Fruit fly (Drosophila melanogaster): ENCODE measurements around the gene bbx.

The bbx gene

DNA sequence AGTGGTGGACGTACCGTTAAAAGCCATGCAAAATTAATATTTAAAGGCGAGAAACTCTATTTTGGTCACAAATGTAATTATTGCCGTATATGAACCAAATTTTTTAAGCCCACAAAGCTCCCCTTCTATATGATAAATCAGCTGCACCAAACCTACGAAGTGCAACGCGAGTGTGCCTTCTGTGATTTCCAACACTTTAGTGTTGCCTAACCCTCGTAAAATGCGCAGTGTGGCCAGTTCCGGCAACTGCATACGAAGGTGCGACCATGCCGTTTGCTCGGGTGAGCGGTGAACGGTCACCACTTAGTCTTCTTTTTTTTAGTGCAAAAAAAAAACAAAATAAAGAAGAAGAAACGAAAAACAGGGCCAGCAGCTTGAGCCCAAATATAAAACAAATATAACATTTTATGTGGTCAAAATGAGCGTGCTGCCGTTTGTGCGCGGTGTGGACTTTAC lies 23.3 kb upstream of the bbx start, which contains the start of the genes tty and fliI:
Gene tty, minus strand, starts transcription at position 201 of the 456 bp plus-strand sequence.
Gene fliI, plus strand, starts transcription at position 266 of the 456 bp plus-strand sequence.
- TF ChIP-seq dsf (GFP tag; optimal IDR thresholded peaks at IDR 0.05; ENCODE audit: borderline replicate concordance) (peak; percentile 46), h (GFP tag; optimal IDR thresholded peaks at IDR 0.05) (peak; percentile 87), Hnf4 (GFP tag; optimal IDR thresholded peaks at IDR 0.05) (no peak), CrebA (GFP tag; optimal IDR thresholded peaks at IDR 0.05; ENCODE audit: borderline replicate concordance) (no peak), tai (GFP tag; optimal IDR thresholded peaks at IDR 0.05) (no peak), Hr78 (GFP tag; optimal IDR thresholded peaks at IDR 0.05) (no peak), CG32264 (GFP tag; optimal IDR thresholded peaks at IDR 0.05) (peak; percentile 76), rgr (GFP tag; optimal IDR thresholded peaks at IDR 0.05) (peak; percentile 88), Sp1 (GFP tag; optimal IDR thresholded peaks at IDR 0.05) (peak; percentile 86), ey (GFP tag; optimal IDR thresholded peaks at IDR 0.05) (peak; percentile 86), Rel (GFP tag; optimal IDR thresholded peaks at IDR 0.05) (peak; percentile 15), Rel (tag; optimal IDR thresholded peaks at IDR 0.05) (peak; percentile 88), GATAd (GFP tag; optimal IDR thresholded peaks at IDR 0.05) (peak; percentile 60), Vsx2 (GFP tag; optimal IDR thresholded peaks at IDR 0.05; ENCODE audit: partially characterized antibody) (no peak), foxo (GFP tag; optimal IDR thresholded peaks at IDR 0.05) (peak; percentile 30 to 85), jim (GFP tag; optimal IDR thresholded peaks at IDR 0.05) (peak; percentile 70), dl (GFP tag; optimal IDR thresholded peaks at IDR 0.05; ENCODE audit: insufficient read depth in 1 of 2, partially characterized antibody in 2 of 2) (no peak), Mio (GFP tag; optimal IDR thresholded peaks at IDR 0.05) (peak; percentile 15), N (GFP tag; optimal IDR thresholded peaks at IDR 0.05) (no peak), br (GFP tag; optimal IDR thresholded peaks at IDR 0.05) (peak; percentile 79), sage (GFP tag; optimal IDR thresholded peaks at IDR 0.05) (no peak), Dif (GFP tag; optimal IDR thresholded peaks at IDR 0.05; ENCODE audit: partially characterized antibody) (peak; percentile 13), Dfd (GFP tag; optimal IDR thresholded peaks at IDR 0.05) (no peak), CG9705 (GFP tag; optimal IDR thresholded peaks at IDR 0.05) (peak; percentile 60), Hr83 (GFP tag; optimal IDR thresholded peaks at IDR 0.05; ENCODE audit: poor library complexity, severe bottlenecking) (peak; percentile 89), Jra (GFP tag; optimal IDR thresholded peaks at IDR 0.05) (peak; percentile 59), woc (GFP tag; optimal IDR thresholded peaks at IDR 0.05) (peak; percentile 80), HLH106 (tag; optimal IDR thresholded peaks at IDR 0.05) (peak; percentile 78), lola (GFP tag; optimal IDR thresholded peaks at IDR 0.05) (no peak), sv (GFP tag; optimal IDR thresholded peaks at IDR 0.05) (peak; percentile 69), psq (GFP tag; optimal IDR thresholded peaks at IDR 0.05) (peak; percentile 67), dmrt93B (GFP tag; optimal IDR thresholded peaks at IDR 0.05) (no peak), fru (GFP tag; optimal IDR thresholded peaks at IDR 0.05) (peak; percentile 83), OdsH (GFP tag; optimal IDR thresholded peaks at IDR 0.05) (peak; percentile 72), Myc (optimal IDR thresholded peaks at IDR 0.05) (peak; percentile 51), pan (optimal IDR thresholded peaks at IDR 0.05) (no peak), usp (GFP tag; optimal IDR thresholded peaks at IDR 0.05) (no peak), brk (GFP tag; optimal IDR thresholded peaks at IDR 0.05) (no peak), Abd-B (GFP tag; optimal IDR thresholded peaks at IDR 0.05) (no peak)

- TF ChIP-seq brk (GFP tag; optimal IDR thresholded peaks at IDR 0.05) (no peak), dsf (GFP tag; optimal IDR thresholded peaks at IDR 0.05; ENCODE audit: borderline replicate concordance) (no peak), CG9705 (GFP tag; optimal IDR thresholded peaks at IDR 0.05) (peak; percentile 5), CrebA (GFP tag; optimal IDR thresholded peaks at IDR 0.05; ENCODE audit: borderline replicate concordance) (no peak), Jra (GFP tag; optimal IDR thresholded peaks at IDR 0.05) (no peak), N (GFP tag; optimal IDR thresholded peaks at IDR 0.05) (no peak), OdsH (GFP tag; optimal IDR thresholded peaks at IDR 0.05) (peak; percentile 35), lola (GFP tag; optimal IDR thresholded peaks at IDR 0.05) (no peak), Vsx2 (GFP tag; optimal IDR thresholded peaks at IDR 0.05; ENCODE audit: partially characterized antibody) (no peak), CG32264 (GFP tag; optimal IDR thresholded peaks at IDR 0.05) (no peak), Hnf4 (GFP tag; optimal IDR thresholded peaks at IDR 0.05) (no peak), psq (GFP tag; optimal IDR thresholded peaks at IDR 0.05) (no peak), ey (GFP tag; optimal IDR thresholded peaks at IDR 0.05) (peak; percentile 43), sage (GFP tag; optimal IDR thresholded peaks at IDR 0.05) (no peak), Rel (GFP tag; optimal IDR thresholded peaks at IDR 0.05) (no peak), Rel (tag; optimal IDR thresholded peaks at IDR 0.05) (peak; percentile 28), dl (GFP tag; optimal IDR thresholded peaks at IDR 0.05; ENCODE audit: insufficient read depth in 1 of 2, partially characterized antibody in 2 of 2) (no peak), sv (GFP tag; optimal IDR thresholded peaks at IDR 0.05) (peak; percentile 24), GATAd (GFP tag; optimal IDR thresholded peaks at IDR 0.05) (no peak), Myc (optimal IDR thresholded peaks at IDR 0.05) (peak; percentile 47), Sp1 (GFP tag; optimal IDR thresholded peaks at IDR 0.05) (peak; percentile 60), usp (GFP tag; optimal IDR thresholded peaks at IDR 0.05) (no peak), jim (GFP tag; optimal IDR thresholded peaks at IDR 0.05) (no peak), tai (GFP tag; optimal IDR thresholded peaks at IDR 0.05) (no peak), pan (optimal IDR thresholded peaks at IDR 0.05) (no peak), Hr78 (GFP tag; optimal IDR thresholded peaks at IDR 0.05) (no peak), Abd-B (GFP tag; optimal IDR thresholded peaks at IDR 0.05) (no peak), Dif (GFP tag; optimal IDR thresholded peaks at IDR 0.05; ENCODE audit: partially characterized antibody) (no peak), Mio (GFP tag; optimal IDR thresholded peaks at IDR 0.05) (no peak), h (GFP tag; optimal IDR thresholded peaks at IDR 0.05) (no peak), woc (GFP tag; optimal IDR thresholded peaks at IDR 0.05) (peak; percentile 65), HLH106 (tag; optimal IDR thresholded peaks at IDR 0.05) (peak; percentile 41), rgr (GFP tag; optimal IDR thresholded peaks at IDR 0.05) (no peak), foxo (GFP tag; optimal IDR thresholded peaks at IDR 0.05) (no peak), fru (GFP tag; optimal IDR thresholded peaks at IDR 0.05) (no peak), Dfd (GFP tag; optimal IDR thresholded peaks at IDR 0.05) (no peak)
Measured at dm6 chrX:21345036-21345500, 17.8 kb upstream of the bbx start, which contains the start of gene dod. dod (plus strand) TSS chrX:21345358.

Measured in whole organism, wandering third instar larva.